Fruit fly (Drosophila melanogaster): ENCODE measurements around the gene LpR1.

- peak; percentile 36; the same call in 1 of the 2 replicates for TF ChIP-seq CG15336 (GFP tag; IDR thresholded peaks at IDR 0.05)
- no peak for TF ChIP-seq Hr39 (GFP tag; optimal IDR thresholded peaks at IDR 0.05)
- peak; percentile 41 for TF ChIP-seq Eip78C (GFP tag)
- no peak for TF ChIP-seq fd85E (GFP tag; optimal IDR thresholded peaks at IDR 0.05)
- TF ChIP-seq CG7368 (GFP tag; optimal IDR thresholded peaks at IDR 0.05): no peak
- TF ChIP-seq CG11294 (GFP tag; IDR thresholded peaks at IDR 0.05): no peak
- no peak for TF ChIP-seq Sox14 (GFP tag; optimal IDR thresholded peaks at IDR 0.05)
- TF ChIP-seq OdsH (GFP tag; optimal IDR thresholded peaks at IDR 0.05): no peak
- no peak for TF ChIP-seq ss (GFP tag; optimal IDR thresholded peaks at IDR 0.05)
- TF ChIP-seq dsx (GFP tag; optimal IDR thresholded peaks at IDR 0.05; ENCODE audit: poor library complexity, severe bottlenecking): no peak
These were observed 3.5 kb downstream of the LpR1 start for dm6 chr3R:25759430-25759829.

Measured in whole organism, prepupa.